Worm (Caenorhabditis elegans) whole organism, young adult: ENCODE data around the gene pdi-2.
A peak's percentile ranks its signal among the peaks of the same experiment; 100 is the strongest.

Experiments
- B0035.1 ChIP-seq: sonication (generic microtip); optimal IDR thresholded peaks from 2 replicates; lab custom pipeline; 2016; ENCODE audit warnings: missing genetic modification characterization, mild to moderate bottlenecking, missing compliant biosample characterization, missing genotype, missing genetic modification reagents
- C06A6.2 ChIP-seq: fragments of 200-800 bp; sonication (Bioruptor generic); conservative IDR thresholded peaks from 2 replicates; pipeline ENCODE4 v1.3.6; 2022; ENCODE audit warnings: missing genetic modification characterization, missing compliant biosample characterization
- F39B2.1 ChIP-seq: fragments of 200-800 bp; sonication (Bioruptor generic); IDR thresholded peaks from 2 replicates; pipeline ENCODE4 v1.3.6; 2022; ENCODE audit warnings: missing genetic modification reagents, missing genetic modification characterization, missing compliant biosample characterization
- F52B5.7 ChIP-seq: sonication (generic microtip); optimal IDR thresholded peaks from 2 replicates; lab custom pipeline; 2016; ENCODE audit warnings: mild to moderate bottlenecking, missing genetic modification characterization, missing compliant biosample characterization
- F57A8.1 ChIP-seq: fragments of 200-800 bp; sonication (Bioruptor generic); optimal IDR thresholded peaks from 2 replicates; lab custom pipeline; 2018; ENCODE audit warnings: mild to moderate bottlenecking, missing genetic modification characterization, moderate library complexity, missing compliant biosample characterization
- Y56A3A.18 ChIP-seq: fragments of 200-800 bp; sonication (Bioruptor generic); IDR thresholded peaks from 2 replicates; pipeline ENCODE4 v1.3.6; 2022; ENCODE audit warnings: missing genetic modification reagents, missing genetic modification characterization, missing compliant biosample characterization
- Y95B8A.8 ChIP-seq: fragments of 200-800 bp; sonication (Bioruptor generic); IDR thresholded peaks from 2 replicates; pipeline ENCODE4 v1.3.6; 2022; ENCODE audit warnings: missing genetic modification reagents, missing genetic modification characterization, missing compliant biosample characterization
- aptf-2 ChIP-seq: fragments of 200-800 bp; sonication (Bioruptor generic); conservative IDR thresholded peaks from 2 replicates; pipeline ENCODE4 v1.3.6; 2022; ENCODE audit warnings: missing genetic modification reagents, missing genetic modification characterization, missing compliant biosample characterization
- atf-7 ChIP-seq: sonication (generic microtip); optimal IDR thresholded peaks from 2 replicates; lab custom pipeline; 2017; ENCODE audit warnings: mild to moderate bottlenecking, missing genetic modification characterization, missing compliant biosample characterization
- bed-1 ChIP-seq: fragments of 200-800 bp; sonication (Bioruptor generic); IDR thresholded peaks from 2 replicates; pipeline ENCODE4 v1.3.6; 2022; ENCODE audit warnings: missing genetic modification reagents, missing genetic modification characterization, missing compliant biosample characterization
- cebp-1 ChIP-seq, 2 experiments: fragments of 200-800 bp in 1 of 2; sonication (Bioruptor generic) in 1 of 2; sonication (generic microtip) in 1 of 2; IDR thresholded peaks in 1 of 2; optimal IDR thresholded peaks in 1 of 2; 2 replicates each; pipeline versions ENCODE4 v1.3.6 to Lab custom; 2017 to 2022; ENCODE audit warnings: missing compliant biosample characterization in 2 of 2, missing genetic modification characterization in 2 of 2, mild to moderate bottlenecking in 1 of 2, missing genetic modification reagents in 1 of 2, moderate library complexity in 1 of 2
- ceh-100 ChIP-seq: fragments of 200-800 bp; sonication (Bioruptor generic); IDR thresholded peaks from 2 replicates; pipeline ENCODE4 v1.3.6; 2022; ENCODE audit warnings: missing genetic modification reagents, missing genetic modification characterization, missing compliant biosample characterization
- ceh-58 ChIP-seq: fragments of 200-800 bp; sonication (Bioruptor generic); IDR thresholded peaks from 2 replicates; pipeline ENCODE4 v1.3.6; 2022; ENCODE audit warnings: missing genetic modification characterization, missing compliant biosample characterization
- dox-1 ChIP-seq: fragments of 200-800 bp; sonication (Bioruptor generic); IDR thresholded peaks from 2 replicates; pipeline ENCODE4 v1.3.6; 2022; ENCODE audit warnings: missing genetic modification reagents, missing genetic modification characterization, missing compliant biosample characterization
- ekl-4 ChIP-seq: fragments of 200-800 bp; sonication (Bioruptor generic); IDR thresholded peaks from 2 replicates; pipeline ENCODE4 v1.3.6; 2022; ENCODE audit warnings: missing genetic modification reagents, missing genetic modification characterization, missing compliant biosample characterization
- ets-4 ChIP-seq: fragments of 200-800 bp; sonication (Bioruptor generic); optimal IDR thresholded peaks from 2 replicates; lab custom pipeline; 2018; ENCODE audit warnings: mild to moderate bottlenecking, missing genetic modification characterization, missing compliant biosample characterization
- fkh-3 ChIP-seq: sonication (generic microtip); optimal IDR thresholded peaks from 2 replicates; lab custom pipeline; 2016; ENCODE audit warnings: mild to moderate bottlenecking, missing genetic modification characterization, missing compliant biosample characterization
- hmg-1.2 ChIP-seq: fragments of 200-800 bp; sonication (Bioruptor generic); IDR thresholded peaks from 2 replicates; pipeline ENCODE4 v1.3.6; 2022; ENCODE audit warnings: missing genetic modification reagents, missing genetic modification characterization, missing compliant biosample characterization
- hrde-1 ChIP-seq: sonication (generic microtip); optimal IDR thresholded peaks from 2 replicates; lab custom pipeline; 2016; ENCODE audit warnings: missing genetic modification characterization, mild to moderate bottlenecking, missing compliant biosample characterization, moderate library complexity, missing genotype, missing genetic modification reagents, borderline replicate concordance
- lag-1 ChIP-seq: fragments of 200-800 bp; sonication (Bioruptor generic); IDR thresholded peaks from 2 replicates; pipeline ENCODE4 v1.3.6; 2022; ENCODE audit warnings: missing genetic modification reagents, missing genetic modification characterization, missing compliant biosample characterization
- let-526 ChIP-seq: fragments of 200-800 bp; sonication (Bioruptor generic); IDR thresholded peaks from 2 replicates; pipeline ENCODE4 v1.3.6; 2022; ENCODE audit warnings: missing genetic modification reagents, missing genetic modification characterization, missing compliant biosample characterization
- lin-26 ChIP-seq: fragments of 200-800 bp; sonication (Bioruptor generic); IDR thresholded peaks from 2 replicates; pipeline ENCODE4 v1.3.6; 2022; ENCODE audit warnings: missing genetic modification reagents, missing genetic modification characterization, missing compliant biosample characterization
- lin-35 ChIP-seq, 3 experiments: fragments of 150-350 bp in 2 of 3; sonication (generic microtip) in 1 of 3; optimal IDR thresholded peaks; 2 replicates each; lab custom pipeline; 2014 to 2018; ENCODE audit warnings: missing biosample characterization in 3 of 3, missing genetic modification characterization in 3 of 3, missing genetic modification reagents in 3 of 3
- lir-1 ChIP-seq: fragments of 200-800 bp; sonication (Bioruptor generic); conservative IDR thresholded peaks from 2 replicates; pipeline ENCODE4 v1.3.6; 2022; ENCODE audit warnings: missing genetic modification reagents, missing genetic modification characterization, missing compliant biosample characterization
- lsl-1 ChIP-seq: fragments of 200-800 bp; sonication (Bioruptor generic); optimal IDR thresholded peaks from 2 replicates; lab custom pipeline; 2018; ENCODE audit warnings: mild to moderate bottlenecking, missing genetic modification characterization, moderate library complexity, missing compliant biosample characterization
- madf-3 ChIP-seq: fragments of 200-800 bp; sonication (Bioruptor generic); IDR thresholded peaks from 2 replicates; pipeline ENCODE4 v1.3.6; 2022; ENCODE audit warnings: missing genetic modification reagents, missing genetic modification characterization, missing compliant biosample characterization
- madf-6 ChIP-seq: fragments of 200-800 bp; sonication (Bioruptor generic); IDR thresholded peaks from 2 replicates; pipeline ENCODE4 v1.3.6; 2022; ENCODE audit warnings: missing genetic modification reagents, missing genetic modification characterization, missing compliant biosample characterization
- madf-8 ChIP-seq: fragments of 200-800 bp; sonication (Bioruptor generic); conservative IDR thresholded peaks from 2 replicates; pipeline ENCODE4 v1.3.6; 2022; ENCODE audit warnings: missing genetic modification reagents, missing genetic modification characterization, missing compliant biosample characterization
- nfya-2 ChIP-seq: fragments of 200-800 bp; sonication (Bioruptor generic); IDR thresholded peaks from 2 replicates; pipeline ENCODE4 v1.3.6; 2022; ENCODE audit warnings: missing genetic modification reagents, missing genetic modification characterization, missing compliant biosample characterization
- nhr-80 ChIP-seq: sonication (generic microtip); optimal IDR thresholded peaks from 2 replicates; lab custom pipeline; 2016; ENCODE audit warnings: missing genetic modification characterization, missing compliant biosample characterization
- pha-4 ChIP-seq: fragments of 150-350 bp; sonication (generic microtip); optimal IDR thresholded peaks from 2 replicates; lab custom pipeline; 2014; ENCODE audit warnings: missing biosample characterization, missing genetic modification reagents, missing genetic modification characterization
- snpc-1.3 ChIP-seq: sonication (generic microtip); optimal IDR thresholded peaks from 2 replicates; lab custom pipeline; 2017; ENCODE audit warnings: missing genetic modification characterization, mild to moderate bottlenecking, missing compliant biosample characterization, antibody characterized with exemption, moderate library complexity, missing genotype, missing genetic modification reagents; ENCODE audit not compliant: insufficient read depth
- snpc-3.4 ChIP-seq: sonication (generic microtip); optimal IDR thresholded peaks from 2 replicates; lab custom pipeline; 2017; ENCODE audit warnings: missing genetic modification characterization, mild to moderate bottlenecking, missing compliant biosample characterization, antibody characterized with exemption, moderate library complexity, missing genotype, missing genetic modification reagents
- somi-1 ChIP-seq: fragments of 200-800 bp; sonication (Bioruptor generic); optimal IDR thresholded peaks from 2 replicates; lab custom pipeline; 2018; ENCODE audit warnings: mild to moderate bottlenecking, missing genetic modification characterization, missing compliant biosample characterization
- sptf-2 ChIP-seq: fragments of 200-800 bp; sonication (Bioruptor generic); optimal IDR thresholded peaks from 2 replicates; lab custom pipeline; 2018; ENCODE audit warnings: mild to moderate bottlenecking, missing genetic modification characterization, missing compliant biosample characterization
- unc-130 ChIP-seq: sonication (generic microtip); optimal IDR thresholded peaks from 2 replicates; lab custom pipeline; 2016; ENCODE audit warnings: missing genetic modification reagents, missing genetic modification characterization, missing compliant biosample characterization
- unc-62 ChIP-seq: fragments of 150-350 bp; optimal IDR thresholded peaks from 2 replicates; lab custom pipeline; 2014; ENCODE audit warnings: missing biosample characterization, missing genetic modification reagents, missing genetic modification characterization
- ztf-6 ChIP-seq: fragments of 200-800 bp; sonication (Bioruptor generic); IDR thresholded peaks from 2 replicates; pipeline ENCODE4 v1.3.6; 2022; ENCODE audit warnings: missing genetic modification reagents, missing genetic modification characterization, missing compliant biosample characterization

Gene pdi-2

ce11 chrX:4523887-4524350, at the start of gene pdi-2 (continued):
- no peak for TF ChIP-seq pha-4
- TF ChIP-seq F39B2.1 (GFP tag; lab: Robert Waterston, UW), result no peak
- no peak for TF ChIP-seq snpc-1.3 (tag; lab: Kevin White, UChicago)
- TF ChIP-seq fkh-3 (tag; lab: Kevin White, UChicago), result no peak
- TF ChIP-seq madf-3, result no peak
- TF ChIP-seq lir-1 (GFP tag; lab: Robert Waterston, UW), result no peak
- peak; percentile 59 for TF ChIP-seq ekl-4 (GFP tag; lab: Robert Waterston, UW)
- no peak for TF ChIP-seq ceh-58 (GFP tag; lab: Robert Waterston, UW)
- no peak for TF ChIP-seq aptf-2 (GFP tag; lab: Robert Waterston, UW)
- no peak for TF ChIP-seq madf-6 (GFP tag; lab: Robert Waterston, UW)
- TF ChIP-seq hrde-1, result no peak
- no peak for TF ChIP-seq ets-4 (GFP tag; lab: Kevin White, UChicago)
- TF ChIP-seq madf-8, result no peak
- no peak for TF ChIP-seq F57A8.1 (GFP tag; lab: Kevin White, UChicago)
- no peak for TF ChIP-seq ztf-6 (GFP tag; lab: Robert Waterston, UW)
- no peak for TF ChIP-seq lag-1 (GFP tag; lab: Robert Waterston, UW)
- TF ChIP-seq Y56A3A.18 (GFP tag; lab: Robert Waterston, UW), result no peak
- no peak for TF ChIP-seq unc-130 (GFP tag; lab: Kevin White, UChicago)
- peak; percentile 58; the same call in 1 of the 2 replicates for TF ChIP-seq cebp-1 (GFP tag; IDR thresholded peaks at IDR 0.05; lab: Robert Waterston, UW)
- peak; percentile 65 for TF ChIP-seq cebp-1 (tag; optimal IDR thresholded peaks at IDR 0.05; lab: Kevin White, UChicago)
- no peak for TF ChIP-seq sptf-2 (GFP tag; lab: Kevin White, UChicago)
- no peak for TF ChIP-seq ceh-100 (GFP tag; lab: Robert Waterston, UW)
- TF ChIP-seq bed-1 (GFP tag; lab: Robert Waterston, UW), result no peak
- TF ChIP-seq C06A6.2 (GFP tag; lab: Robert Waterston, UW), result 0 out of 2 replicates have a peak, but pooled peaks have one; percentile 32
- no peak for TF ChIP-seq B0035.1 (tag; lab: Kevin White, UChicago)
- no peak for TF ChIP-seq snpc-3.4
- TF ChIP-seq F52B5.7 (tag; lab: Kevin White, UChicago), result peak; percentile 35
- TF ChIP-seq atf-7 (tag; lab: Kevin White, UChicago), result no peak
- no peak for TF ChIP-seq let-526 (GFP tag; lab: Robert Waterston, UW)
- no peak for TF ChIP-seq Y95B8A.8 (GFP tag; lab: Robert Waterston, UW)
- TF ChIP-seq, all 124 proteins: peak for 37

DNA sequence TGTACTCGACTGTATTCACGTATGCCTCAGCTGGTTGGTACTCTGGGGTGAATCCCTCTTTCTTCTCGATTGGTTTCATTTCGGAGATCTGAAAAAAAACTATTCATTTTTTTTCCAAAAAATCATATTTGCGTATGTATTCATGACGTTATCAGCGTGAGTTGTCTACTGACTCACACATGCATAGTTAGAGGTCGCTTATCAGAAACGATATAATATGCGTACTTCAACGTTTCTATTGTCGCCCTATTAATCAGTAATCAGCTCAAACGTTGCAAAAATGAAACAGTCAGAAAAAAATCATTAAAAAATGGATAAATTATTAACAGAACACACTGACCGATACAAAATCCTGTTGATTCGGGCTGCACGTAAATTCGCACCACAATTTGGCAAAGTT, 45.5 kb upstream of the pdi-2 start:
- no peak for TF ChIP-seq atf-7 (tag; lab: Kevin White, UChicago)
- 0 out of 2 replicates have a peak, but pooled peaks have one; percentile 24 for TF ChIP-seq dox-1 (GFP tag; lab: Robert Waterston, UW)
- peak; percentile 71 for TF ChIP-seq nhr-80

DNA sequence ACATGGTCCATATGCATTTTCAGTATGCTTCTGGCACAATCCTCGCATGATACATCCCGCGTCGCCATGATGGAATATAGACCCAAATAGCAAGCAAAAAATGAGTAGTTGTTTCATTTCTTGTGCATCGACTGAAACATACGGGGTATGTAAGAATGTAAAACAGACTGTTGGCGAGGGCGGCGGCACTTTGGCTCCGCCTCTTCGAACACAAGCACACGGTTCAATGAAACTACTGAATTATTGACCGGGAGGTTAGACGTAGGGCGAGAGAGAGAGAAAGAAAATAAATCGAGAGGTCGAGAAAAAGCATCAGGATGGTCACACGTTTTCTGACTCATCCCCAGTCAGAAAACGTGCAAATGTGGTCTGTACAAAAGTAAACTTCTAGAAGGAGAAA, 44.0 kb upstream of the pdi-2 start:
- TF ChIP-seq hmg-1.2 (GFP tag; lab: Robert Waterston, UW), result no peak
- no peak for TF ChIP-seq F57A8.1 (GFP tag; lab: Kevin White, UChicago)
- no peak for TF ChIP-seq somi-1
- no peak for TF ChIP-seq lin-35 (GFP tag; optimal IDR thresholded peaks at IDR 0.05; lab: Kevin White, UChicago)
- no peak for TF ChIP-seq nfya-2
- no peak for TF ChIP-seq unc-62 (GFP tag; lab: Kevin White, UChicago)
- no peak for TF ChIP-seq lin-26 (GFP tag; lab: Robert Waterston, UW)
- no peak for TF ChIP-seq atf-7 (tag; lab: Kevin White, UChicago)
- TF ChIP-seq lsl-1 (GFP tag; lab: Kevin White, UChicago), result no peak
- TF ChIP-seq madf-3, result no peak
- TF ChIP-seq dox-1 (GFP tag; lab: Robert Waterston, UW), result 0 out of 2 replicates have a peak, but pooled peaks have one; percentile 28
- peak; percentile 31 for TF ChIP-seq nhr-80
- TF ChIP-seq cebp-1 (GFP tag; IDR thresholded peaks at IDR 0.05; lab: Robert Waterston, UW), result peak; percentile 39; the same call in 1 of the 2 replicates
- TF ChIP-seq cebp-1 (tag; optimal IDR thresholded peaks at IDR 0.05; lab: Kevin White, UChicago), result peak; percentile 26
